Fruit fly (Drosophila melanogaster) whole organism, embryonic: ENCODE measurements around the gene CG3534.

Experiments
- ATbp ChIP-seq: fragments of 200-800 bp; sonication (Bioruptor generic); optimal IDR thresholded peaks from 2 replicates; lab custom pipeline; 2017; ENCODE audit warnings: missing biosample characterization, mild to moderate bottlenecking, missing genetic modification characterization, missing genetic modification reagents
- Awh ChIP-seq: fragments of 200-800 bp; sonication (Bioruptor generic); IDR thresholded peaks from 2 replicates; pipeline ENCODE4, ENCODE4 v1.3.6; 2022; ENCODE audit warnings: missing biosample characterization, missing genetic modification characterization
- BEAF-32 ChIP-seq: fragments of 200-800 bp; sonication (Bioruptor generic); optimal IDR thresholded peaks from 3 replicates; lab custom pipeline; 2017; ENCODE audit warnings: missing biosample characterization, missing genetic modification characterization, mild to moderate bottlenecking, moderate library complexity, missing genetic modification reagents
- BtbVII ChIP-seq: fragments of 200-800 bp; sonication (Bioruptor generic); optimal IDR thresholded peaks from 3 replicates; lab custom pipeline; 2017; ENCODE audit warnings: missing biosample characterization, mild to moderate bottlenecking, missing genetic modification characterization
- CG10209 ChIP-seq: fragments of 200-800 bp; sonication (Bioruptor generic); optimal IDR thresholded peaks from 3 replicates; lab custom pipeline; 2017; ENCODE audit warnings: missing biosample characterization, mild to moderate bottlenecking, missing genetic modification characterization, missing genetic modification reagents
- CG10274 ChIP-seq: fragments of 200-800 bp; sonication (Bioruptor generic); optimal IDR thresholded peaks from 3 replicates; lab custom pipeline; 2017; ENCODE audit warnings: missing biosample characterization, mild to moderate bottlenecking, missing genetic modification characterization
- CG11504 ChIP-seq: fragments of 200-800 bp; sonication (Bioruptor generic); optimal IDR thresholded peaks from 3 replicates; lab custom pipeline; 2019; ENCODE audit warnings: missing biosample characterization, mild to moderate bottlenecking, missing genetic modification characterization, moderate library complexity
- CG12391 ChIP-seq: fragments of 200-800 bp; sonication (Bioruptor generic); optimal IDR thresholded peaks from 3 replicates; lab custom pipeline; 2018; ENCODE audit warnings: missing biosample characterization, mild to moderate bottlenecking, missing genetic modification characterization, moderate library complexity
- CG12659 ChIP-seq: fragments of 200-800 bp; sonication (Bioruptor generic); optimal IDR thresholded peaks from 3 replicates; lab custom pipeline; 2017; ENCODE audit warnings: mild to moderate bottlenecking, missing biosample characterization, missing genetic modification reagents, missing genetic modification characterization
- CG12942 ChIP-seq: fragments of 200-800 bp; sonication (Bioruptor generic); optimal IDR thresholded peaks from 3 replicates; lab custom pipeline; 2016; ENCODE audit warnings: missing biosample characterization, missing genetic modification characterization
- CG13424 ChIP-seq: fragments of 200-800 bp; sonication (Bioruptor generic); optimal IDR thresholded peaks from 2 replicates; lab custom pipeline; 2019; ENCODE audit warnings: missing biosample characterization, mild to moderate bottlenecking, missing genetic modification characterization, moderate library complexity
- CG14667 ChIP-seq: fragments of 200-800 bp; sonication (Bioruptor generic); IDR thresholded peaks from 2 replicates; pipeline ENCODE4 v1.3.6; 2022; ENCODE audit warnings: missing biosample characterization, missing genetic modification characterization
- CG14710 ChIP-seq: fragments of 200-800 bp; sonication (Bioruptor generic); optimal IDR thresholded peaks from 3 replicates; lab custom pipeline; 2019; ENCODE audit warnings: missing biosample characterization, mild to moderate bottlenecking, missing genetic modification characterization, moderate library complexity
- CG15514 ChIP-seq: fragments of 200-800 bp; sonication (Bioruptor generic); optimal IDR thresholded peaks from 3 replicates; lab custom pipeline; 2017; ENCODE audit warnings: missing biosample characterization, missing genetic modification characterization, mild to moderate bottlenecking, moderate library complexity, missing genetic modification reagents
- CG15601 ChIP-seq: fragments of 200-800 bp; sonication (Bioruptor generic); optimal IDR thresholded peaks from 3 replicates; lab custom pipeline; 2019; ENCODE audit warnings: missing biosample characterization, mild to moderate bottlenecking, missing genetic modification characterization, moderate library complexity
- CG1602 ChIP-seq: fragments of 200-800 bp; sonication (Bioruptor generic); optimal IDR thresholded peaks from 3 replicates; lab custom pipeline; 2016; ENCODE audit warnings: missing biosample characterization, missing genetic modification characterization
- CG17186 ChIP-seq: fragments of 200-800 bp; sonication (Bioruptor generic); optimal IDR thresholded peaks from 3 replicates; lab custom pipeline; 2017; ENCODE audit warnings: missing biosample characterization, missing genetic modification reagents, missing genetic modification characterization
- CG2199 ChIP-seq: fragments of 200-800 bp; sonication (Bioruptor generic); IDR thresholded peaks from 3 replicates; pipeline ENCODE4 v1.3.6; 2022; ENCODE audit warnings: missing biosample characterization, missing genetic modification characterization
- CG32772 ChIP-seq: fragments of 200-800 bp; sonication (Bioruptor generic); IDR thresholded peaks from 2 replicates; pipeline ENCODE4 v1.3.6; 2022; ENCODE audit warnings: missing biosample characterization, missing genetic modification characterization
- CG4328 ChIP-seq: fragments of 200-800 bp; sonication (Bioruptor generic); optimal IDR thresholded peaks from 3 replicates; lab custom pipeline; 2017; ENCODE audit warnings: missing biosample characterization, missing genetic modification reagents, missing genetic modification characterization
- CG7839 ChIP-seq: fragments of 200-800 bp; sonication (Bioruptor generic); optimal IDR thresholded peaks from 3 replicates; lab custom pipeline; 2018; ENCODE audit warnings: missing biosample characterization, mild to moderate bottlenecking, missing genetic modification characterization, moderate library complexity
- CG8089 ChIP-seq: fragments of 200-800 bp; sonication (Bioruptor generic); optimal IDR thresholded peaks from 3 replicates; lab custom pipeline; 2016; ENCODE audit warnings: missing biosample characterization, missing genetic modification characterization
- CG9727 ChIP-seq: fragments of 200-800 bp; sonication (Bioruptor generic); optimal IDR thresholded peaks from 3 replicates; lab custom pipeline; 2017; ENCODE audit warnings: missing biosample characterization, mild to moderate bottlenecking, missing genetic modification characterization
- CTCF ChIP-seq: fragments of 200-800 bp; sonication (Bioruptor generic); optimal IDR thresholded peaks from 2 replicates; lab custom pipeline; 2017; ENCODE audit warnings: missing biosample characterization, mild to moderate bottlenecking, missing genetic modification characterization, moderate library complexity
- D19B ChIP-seq: fragments of 200-800 bp; sonication (Bioruptor generic); optimal IDR thresholded peaks from 2 replicates; lab custom pipeline; 2017; ENCODE audit warnings: missing biosample characterization, mild to moderate bottlenecking, missing genetic modification characterization
- Dip3 ChIP-seq: fragments of 200-800 bp; sonication (Bioruptor generic); optimal IDR thresholded peaks from 3 replicates; lab custom pipeline; 2016; ENCODE audit warnings: missing biosample characterization, missing genetic modification characterization
- Dll ChIP-seq: fragments of 200-800 bp; sonication (Bioruptor generic); IDR thresholded peaks from 4 replicates; pipeline ENCODE4 v1.3.6; 2022; ENCODE audit warnings: missing biosample characterization, missing genetic modification characterization; ENCODE audit not compliant: partially characterized antibody
- Hey ChIP-seq: fragments of 200-800 bp; sonication (Bioruptor generic); optimal IDR thresholded peaks from 3 replicates; lab custom pipeline; 2018; ENCODE audit warnings: missing biosample characterization, mild to moderate bottlenecking, missing genetic modification characterization
- Max ChIP-seq: fragments of 200-800 bp; sonication (Bioruptor generic); optimal IDR thresholded peaks from 2 replicates; lab custom pipeline; 2016; ENCODE audit warnings: missing biosample characterization, mild to moderate bottlenecking, missing genetic modification characterization
- Med ChIP-seq: fragments of 200-800 bp; sonication (Bioruptor generic); peaks from one replicate; lab custom pipeline; 2016; ENCODE audit warnings: missing biosample characterization, missing genetic modification characterization, mild to moderate bottlenecking, inconsistent platforms, moderate library complexity
- Meics ChIP-seq: fragments of 200-800 bp; sonication (Bioruptor generic); optimal IDR thresholded peaks from 2 replicates; lab custom pipeline; 2017; ENCODE audit warnings: missing biosample characterization, mild to moderate bottlenecking, missing genetic modification characterization
- Rx ChIP-seq: fragments of 200-800 bp; sonication (Bioruptor generic); IDR thresholded peaks from 2 replicates; pipeline ENCODE4 v1.3.6; 2022; ENCODE audit warnings: missing biosample characterization, missing genetic modification characterization
- Sox102F ChIP-seq: fragments of 200-800 bp; sonication (Bioruptor generic); optimal IDR thresholded peaks from 2 replicates; lab custom pipeline; 2018; ENCODE audit warnings: missing biosample characterization, mild to moderate bottlenecking, missing genetic modification characterization, moderate library complexity
- Sry-β ChIP-seq: fragments of 200-800 bp; sonication (Bioruptor generic); optimal IDR thresholded peaks from 2 replicates; lab custom pipeline; 2018; ENCODE audit warnings: missing biosample characterization, mild to moderate bottlenecking, missing genetic modification characterization, moderate library complexity
- cas ChIP-seq: fragments of 200-800 bp; sonication (Bioruptor generic); IDR thresholded peaks from 2 replicates; pipeline ENCODE4 v1.3.6; 2022; ENCODE audit warnings: missing biosample characterization, missing genetic modification characterization
- ems ChIP-seq: fragments of 200-800 bp; sonication (Bioruptor generic); optimal IDR thresholded peaks from 3 replicates; lab custom pipeline; 2016; ENCODE audit warnings: missing biosample characterization, missing genetic modification characterization
- esg ChIP-seq: fragments of 200-800 bp; sonication (Bioruptor generic); conservative IDR thresholded peaks from 2 replicates; pipeline ENCODE4 v1.3.6; 2022; ENCODE audit warnings: missing biosample characterization, missing genetic modification characterization
- eve ChIP-seq, 2 experiments: fragments of >200 bp; optimal IDR thresholded peaks; 2 replicates each; lab custom pipeline; 2017; ENCODE audit warnings: missing biosample characterization in 2 of 2, missing genetic modification characterization in 2 of 2
- ftz-f1 ChIP-seq: fragments of 200-800 bp; sonication (Bioruptor generic); optimal IDR thresholded peaks from 2 replicates; lab custom pipeline; 2016; ENCODE audit warnings: missing biosample characterization, missing genetic modification characterization
- gsb ChIP-seq: fragments of 200-800 bp; sonication (Bioruptor generic); IDR thresholded peaks from 2 replicates; pipeline ENCODE4 v1.3.6; 2022; ENCODE audit warnings: missing biosample characterization, missing genetic modification characterization
- hkb ChIP-seq, 2 experiments: fragments of 200-800 bp in 1 of 2; fragments of >200 bp in 1 of 2; sonication (Bioruptor generic) in 1 of 2; IDR thresholded peaks in 1 of 2; optimal IDR thresholded peaks in 1 of 2; 2 replicates each; pipeline versions ENCODE4 v1.3.6 to Lab custom; 2017 to 2022; ENCODE audit warnings: missing biosample characterization in 1 of 2, missing genetic modification characterization in 1 of 2
- lbe ChIP-seq: fragments of 200-800 bp; sonication (Bioruptor generic); optimal IDR thresholded peaks from 2 replicates; lab custom pipeline; 2016; ENCODE audit warnings: missing biosample characterization, mild to moderate bottlenecking, missing genetic modification characterization
- mirr ChIP-seq: fragments of 200-800 bp; sonication (Bioruptor generic); optimal IDR thresholded peaks from 3 replicates; lab custom pipeline; 2018; ENCODE audit warnings: missing biosample characterization, mild to moderate bottlenecking, missing genetic modification characterization
- prd ChIP-seq, 3 experiments: fragments of >200 bp in 2 of 3; fragments of 200-800 bp in 1 of 3; sonication (Bioruptor generic) in 1 of 3; optimal IDR thresholded peaks in 2 of 3; IDR thresholded peaks in 1 of 3; 2 replicates in 2 of 3; 3 replicates in 1 of 3; pipeline versions ENCODE4 v1.3.6 to Lab custom; 2017 to 2022; ENCODE audit warnings: missing biosample characterization in 1 of 3, missing genetic modification characterization in 1 of 3
- schlank ChIP-seq: fragments of 200-800 bp; sonication (Bioruptor generic); optimal IDR thresholded peaks from 2 replicates; lab custom pipeline; 2018; ENCODE audit warnings: missing biosample characterization, mild to moderate bottlenecking, missing genetic modification characterization
- seq ChIP-seq: fragments of 200-800 bp; sonication (Bioruptor generic); IDR thresholded peaks from 2 replicates; pipeline ENCODE4 v1.3.6; 2022; ENCODE audit warnings: missing biosample characterization, missing genetic modification characterization
- trh ChIP-seq: fragments of 200-800 bp; sonication (Bioruptor generic); optimal IDR thresholded peaks from 2 replicates; lab custom pipeline; 2016; ENCODE audit warnings: missing biosample characterization, missing genetic modification characterization
- twi ChIP-seq: fragments of 200-800 bp; optimal IDR thresholded peaks from 2 replicates; lab custom pipeline; 2019; ENCODE audit warnings: missing biosample characterization, mild to moderate bottlenecking, missing genetic modification characterization, moderate library complexity
- vnd ChIP-seq: fragments of 200-800 bp; sonication (Bioruptor generic); IDR thresholded peaks from 3 replicates; pipeline ENCODE4 v1.3.6; 2022; ENCODE audit warnings: missing biosample characterization, missing genetic modification characterization; ENCODE audit not compliant: partially characterized antibody

Gene CG3534

DNA sequence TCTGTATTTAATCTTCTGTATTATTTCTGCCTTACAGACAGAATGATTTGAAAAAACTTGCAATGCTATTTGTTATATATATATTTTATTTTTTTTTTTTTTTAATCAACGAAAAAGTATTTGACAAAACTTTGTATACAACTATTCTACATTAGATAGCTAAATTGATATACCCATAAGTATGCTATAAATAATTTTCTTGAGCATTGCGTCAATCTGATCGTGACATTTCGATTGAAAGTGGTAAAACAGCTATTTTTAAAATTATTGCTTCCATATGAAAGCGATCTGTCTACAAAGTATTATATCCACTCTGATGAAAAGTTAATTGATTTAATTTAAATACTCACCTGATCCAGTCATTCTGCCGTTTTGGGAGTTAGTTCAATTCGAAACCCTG, 12.0 kb upstream of the CG3534 start:
- TF ChIP-seq CG2199 (GFP tag; lab: Robert Waterston, UW) (peak; percentile 13; the same call in 1 of the 3 replicates), Dll (GFP tag; lab: Robert Waterston, UW) (no peak), Hey (tag; lab: Kevin White, UChicago) (no peak), CG15514 (GFP tag; lab: Kevin White, UChicago) (no peak), CG15601 (tag; lab: Kevin White, UChicago) (peak; percentile 98), CG12659 (GFP tag; lab: Kevin White, UChicago) (no peak), cas (GFP tag; lab: Robert Waterston, UW) (no peak), CG8089 (GFP tag; lab: Kevin White, UChicago) (no peak), CTCF (GFP tag; lab: Kevin White, UChicago) (peak; percentile 20), CG17186 (GFP tag; lab: Kevin White, UChicago) (no peak), ems (GFP tag; lab: Kevin White, UChicago) (no peak), Max (no peak), CG14667 (no peak)

DNA sequence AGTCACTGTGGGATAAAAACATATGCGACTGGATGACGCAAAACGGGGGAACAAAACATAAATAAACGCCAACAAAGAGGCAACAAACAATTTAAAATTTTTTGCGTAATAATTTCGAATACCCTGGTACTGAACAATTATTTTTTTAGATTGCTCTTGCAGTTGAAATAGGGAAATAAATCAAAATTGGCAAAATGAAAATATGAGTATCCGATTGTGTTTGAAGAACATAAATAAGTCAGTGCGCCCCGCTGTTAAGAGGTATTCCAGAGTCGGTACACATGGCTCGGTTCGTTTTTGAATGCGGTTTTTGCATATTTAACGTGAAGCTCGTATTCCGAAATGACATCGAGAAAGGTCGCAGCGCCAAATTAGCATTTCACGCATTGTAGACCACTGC, 10.7 kb upstream of the CG3534 start:
- TF ChIP-seq CG11504 (tag; lab: Kevin White, UChicago), result peak; percentile 18
- no peak for TF ChIP-seq schlank (tag; lab: Kevin White, UChicago)
- no peak for TF ChIP-seq prd (optimal IDR thresholded peaks at IDR 0.05; lab: Kevin White, UChicago)
- TF ChIP-seq prd (GFP tag; IDR thresholded peaks at IDR 0.05; lab: Robert Waterston, UW), result peak; percentile 37; the same call in 1 of the 3 replicates
- TF ChIP-seq CG12391 (tag; lab: Kevin White, UChicago), result no peak
- TF ChIP-seq esg (GFP tag; lab: Robert Waterston, UW), result no peak
- TF ChIP-seq CG12942 (GFP tag; lab: Kevin White, UChicago), result no peak
- 0 out of 2 replicates have a peak, but pooled peaks have one; percentile 14 for TF ChIP-seq gsb (GFP tag; lab: Robert Waterston, UW)
- no peak for TF ChIP-seq ATbp
- TF ChIP-seq CG9727 (GFP tag; lab: Kevin White, UChicago), result no peak
- TF ChIP-seq trh (GFP tag; lab: Kevin White, UChicago), result no peak
- TF ChIP-seq Rx (GFP tag; lab: Robert Waterston, UW), result no peak
- TF ChIP-seq vnd, result no peak
- no peak for TF ChIP-seq CG10209 (GFP tag; lab: Kevin White, UChicago)
- TF ChIP-seq ftz-f1 (GFP tag; lab: Kevin White, UChicago), result no peak
- no peak for TF ChIP-seq Awh (GFP tag; lab: Robert Waterston, UW)
- no peak for TF ChIP-seq hkb (optimal IDR thresholded peaks at IDR 0.05; lab: Kevin White, UChicago)
- TF ChIP-seq hkb (GFP tag; IDR thresholded peaks at IDR 0.05; lab: Robert Waterston, UW), result peak; percentile 27; the same call in 1 of the 2 replicates
- TF ChIP-seq BtbVII (GFP tag; lab: Kevin White, UChicago), result no peak
- no peak for TF ChIP-seq Sry-β (GFP tag; lab: Kevin White, UChicago)
- TF ChIP-seq D19B, result peak; percentile 82
- no peak for TF ChIP-seq CG10274 (GFP tag; lab: Kevin White, UChicago)
- no peak for TF ChIP-seq seq (GFP tag; lab: Robert Waterston, UW)
- TF ChIP-seq BEAF-32 (GFP tag; lab: Kevin White, UChicago), result no peak
- TF ChIP-seq Sox102F, result peak; percentile 26
- TF ChIP-seq CG32772, result no peak
- no peak for TF ChIP-seq CG13424 (tag; lab: Kevin White, UChicago)
- TF ChIP-seq Meics, result no peak
- TF ChIP-seq CG7839, result no peak
- TF ChIP-seq Med (GFP tag; lab: Kevin White, UChicago), result peak; percentile 78
- no peak for TF ChIP-seq eve (GFP tag; optimal IDR thresholded peaks at IDR 0.05; lab: Kevin White, UChicago)
- TF ChIP-seq twi (tag; lab: Kevin White, UChicago), result no peak
- no peak for TF ChIP-seq CG14710
- peak; percentile 12 for TF ChIP-seq lbe (GFP tag; lab: Kevin White, UChicago)
- no peak for TF ChIP-seq mirr (GFP tag; lab: Kevin White, UChicago)
- no peak for TF ChIP-seq Dip3 (GFP tag; lab: Kevin White, UChicago)
- TF ChIP-seq CG4328 (GFP tag; lab: Kevin White, UChicago), result no peak
- no peak for TF ChIP-seq CG1602 (GFP tag; lab: Kevin White, UChicago)
